Fruit fly (Drosophila melanogaster) whole organism, embryonic: ENCODE measurements around the gene CG32246.

Source experiments
- CG10654 ChIP-seq: fragments of 200-800 bp; sonication (Bioruptor generic); optimal IDR thresholded peaks from 2 replicates; lab custom pipeline; 2016; ENCODE audit warnings: missing biosample characterization, missing genetic modification characterization
- CG11456 ChIP-seq: fragments of 200-800 bp; sonication (Bioruptor generic); IDR thresholded peaks from 3 replicates; pipeline ENCODE4 v1.3.6; 2022; ENCODE audit warnings: missing biosample characterization, missing genetic modification characterization
- CG12104 ChIP-seq: fragments of 200-800 bp; sonication (Bioruptor generic); optimal IDR thresholded peaks from 3 replicates; lab custom pipeline; 2016; ENCODE audit warnings: missing biosample characterization, missing genetic modification characterization
- CG13123 ChIP-seq: fragments of 200-800 bp; sonication (Bioruptor generic); optimal IDR thresholded peaks from 2 replicates; lab custom pipeline; 2016; ENCODE audit warnings: missing biosample characterization, missing genetic modification characterization
- CG13287 ChIP-seq: fragments of 200-800 bp; sonication (Bioruptor generic); IDR thresholded peaks from 2 replicates; pipeline ENCODE4 v1.3.6; 2022; ENCODE audit warnings: missing biosample characterization, missing genetic modification characterization; ENCODE audit not compliant: partially characterized antibody
- CG14710 ChIP-seq: fragments of 200-800 bp; sonication (Bioruptor generic); optimal IDR thresholded peaks from 3 replicates; lab custom pipeline; 2019; ENCODE audit warnings: missing biosample characterization, mild to moderate bottlenecking, missing genetic modification characterization, moderate library complexity
- CG15514 ChIP-seq: fragments of 200-800 bp; sonication (Bioruptor generic); optimal IDR thresholded peaks from 3 replicates; lab custom pipeline; 2017; ENCODE audit warnings: missing biosample characterization, missing genetic modification characterization, mild to moderate bottlenecking, moderate library complexity, missing genetic modification reagents
- CG17186 ChIP-seq: fragments of 200-800 bp; sonication (Bioruptor generic); optimal IDR thresholded peaks from 3 replicates; lab custom pipeline; 2017; ENCODE audit warnings: missing biosample characterization, missing genetic modification reagents, missing genetic modification characterization
- CG17328 ChIP-seq: fragments of 200-800 bp; sonication (Bioruptor generic); IDR thresholded peaks from 2 replicates; pipeline ENCODE4 v1.3.6; 2022; ENCODE audit warnings: missing biosample characterization, missing genetic modification characterization
- CG18476 ChIP-seq: fragments of 200-800 bp; sonication (Bioruptor generic); optimal IDR thresholded peaks from 2 replicates; lab custom pipeline; 2016; ENCODE audit warnings: missing biosample characterization, mild to moderate bottlenecking, missing genetic modification characterization
- CG2712 ChIP-seq: fragments of 200-800 bp; optimal IDR thresholded peaks from 3 replicates; lab custom pipeline; 2019; ENCODE audit warnings: missing biosample characterization, mild to moderate bottlenecking, missing genetic modification characterization, moderate library complexity
- CG2875 ChIP-seq: fragments of 200-800 bp; sonication (Bioruptor generic); optimal IDR thresholded peaks from 2 replicates; lab custom pipeline; 2017; ENCODE audit warnings: missing biosample characterization, mild to moderate bottlenecking, missing genetic modification characterization, missing genetic modification reagents
- CG30403 ChIP-seq: fragments of 200-800 bp; sonication (Bioruptor generic); optimal IDR thresholded peaks from 3 replicates; lab custom pipeline; 2016; ENCODE audit warnings: missing biosample characterization, missing genetic modification characterization
- CG31224 ChIP-seq: fragments of 200-800 bp; sonication (Bioruptor generic); IDR thresholded peaks from 2 replicates; pipeline ENCODE4 v1.3.6; 2022; ENCODE audit warnings: missing biosample characterization, missing genetic modification characterization
- CG31441 ChIP-seq: fragments of 200-800 bp; sonication (Bioruptor generic); IDR thresholded peaks from 2 replicates; pipeline ENCODE4 v1.3.6; 2022; ENCODE audit warnings: missing biosample characterization, missing genetic modification characterization
- CG3281 ChIP-seq: fragments of 200-800 bp; sonication (Bioruptor generic); optimal IDR thresholded peaks from 3 replicates; lab custom pipeline; 2017; ENCODE audit warnings: missing biosample characterization, mild to moderate bottlenecking, missing genetic modification characterization
- CG3847 ChIP-seq: fragments of 200-800 bp; sonication (Bioruptor generic); IDR thresholded peaks from 2 replicates; pipeline ENCODE4 v1.3.6; 2022; ENCODE audit warnings: missing biosample characterization, missing genetic modification characterization
- CG43689 ChIP-seq: fragments of 200-800 bp; sonication (Bioruptor generic); IDR thresholded peaks from 2 replicates; pipeline ENCODE4 v1.3.6; 2022; ENCODE audit warnings: missing biosample characterization, missing genetic modification characterization
- CG6689 ChIP-seq: fragments of 200-800 bp; sonication (Bioruptor generic); IDR thresholded peaks from 2 replicates; pipeline ENCODE4 v1.3.6; 2022; ENCODE audit warnings: missing biosample characterization, missing genetic modification characterization
- CG7745 ChIP-seq: fragments of 200-800 bp; sonication (Bioruptor generic); optimal IDR thresholded peaks from 2 replicates; lab custom pipeline; 2018; ENCODE audit warnings: missing biosample characterization, mild to moderate bottlenecking, missing genetic modification characterization, moderate library complexity
- CG7839 ChIP-seq: fragments of 200-800 bp; sonication (Bioruptor generic); optimal IDR thresholded peaks from 3 replicates; lab custom pipeline; 2018; ENCODE audit warnings: missing biosample characterization, mild to moderate bottlenecking, missing genetic modification characterization, moderate library complexity
- CG8281 ChIP-seq: fragments of 200-800 bp; sonication (Bioruptor generic); optimal IDR thresholded peaks from 2 replicates; lab custom pipeline; 2018; ENCODE audit warnings: missing biosample characterization, mild to moderate bottlenecking, missing genetic modification characterization, moderate library complexity
- CG8359 ChIP-seq: fragments of 200-800 bp; sonication (Bioruptor generic); optimal IDR thresholded peaks from 2 replicates; lab custom pipeline; 2017; ENCODE audit warnings: missing biosample characterization, mild to moderate bottlenecking, missing genetic modification characterization, borderline replicate concordance
- Dip3 ChIP-seq: fragments of 200-800 bp; sonication (Bioruptor generic); optimal IDR thresholded peaks from 3 replicates; lab custom pipeline; 2016; ENCODE audit warnings: missing biosample characterization, missing genetic modification characterization
- Doc3 ChIP-seq: fragments of 200-800 bp; sonication (Bioruptor generic); IDR thresholded peaks from 3 replicates; pipeline ENCODE4 v1.3.6; 2022; ENCODE audit warnings: missing biosample characterization, missing genetic modification characterization; ENCODE audit not compliant: partially characterized antibody
- Elba2 ChIP-seq: fragments of 200-800 bp; sonication (Bioruptor generic); optimal IDR thresholded peaks from 3 replicates; lab custom pipeline; 2016; ENCODE audit warnings: missing biosample characterization, missing genetic modification characterization
- H2.0 ChIP-seq: fragments of 200-800 bp; sonication (Bioruptor generic); IDR thresholded peaks from 2 replicates; pipeline ENCODE4 v1.3.6; 2022; ENCODE audit warnings: missing biosample characterization, missing genetic modification characterization
- Hmr ChIP-seq: fragments of 200-800 bp; sonication (Bioruptor generic); optimal IDR thresholded peaks from 3 replicates; lab custom pipeline; 2017; ENCODE audit warnings: mild to moderate bottlenecking, missing biosample characterization, missing genetic modification reagents, missing genetic modification characterization
- Kr ChIP-seq: fragments of 200-800 bp; sonication (Bioruptor generic); optimal IDR thresholded peaks from 2 replicates; lab custom pipeline; 2017; ENCODE audit warnings: missing biosample characterization, mild to moderate bottlenecking, missing genetic modification characterization
- Nf-YB ChIP-seq: fragments of 200-800 bp; sonication (Bioruptor generic); optimal IDR thresholded peaks from 3 replicates; lab custom pipeline; 2019; ENCODE audit warnings: missing biosample characterization, mild to moderate bottlenecking, missing genetic modification characterization, moderate library complexity
- Poxn ChIP-seq: fragments of 200-800 bp; sonication (Bioruptor generic); IDR thresholded peaks from 2 replicates; pipeline ENCODE4 v1.3.6; 2022; ENCODE audit warnings: missing biosample characterization, missing genetic modification characterization
- ash1 ChIP-seq: fragments of 200-800 bp; sonication (Bioruptor generic); optimal IDR thresholded peaks from 2 replicates; lab custom pipeline; 2018; ENCODE audit warnings: missing biosample characterization, mild to moderate bottlenecking, missing genetic modification characterization
- croc ChIP-seq: fragments of 200-800 bp; sonication (Bioruptor generic); conservative IDR thresholded peaks from 3 replicates; pipeline ENCODE4 v1.3.6; 2022; ENCODE audit warnings: missing biosample characterization, missing genetic modification characterization
- crp ChIP-seq, 2 experiments: fragments of 200-800 bp; sonication (Bioruptor generic); optimal IDR thresholded peaks; 2 replicates in 1 of 2; 3 replicates in 1 of 2; lab custom pipeline; 2017; ENCODE audit warnings: missing biosample characterization in 2 of 2, missing genetic modification characterization in 2 of 2, mild to moderate bottlenecking in 1 of 2, moderate library complexity in 1 of 2
- dimm ChIP-seq: fragments of 200-800 bp; sonication (Bioruptor generic); IDR thresholded peaks from 2 replicates; pipeline ENCODE4 v1.3.6; 2022; ENCODE audit warnings: missing biosample characterization, missing genetic modification characterization
- exex ChIP-seq: fragments of 200-800 bp; sonication (Bioruptor generic); optimal IDR thresholded peaks from 4 replicates; lab custom pipeline; 2018; ENCODE audit warnings: missing biosample characterization, mild to moderate bottlenecking, missing genetic modification characterization, moderate library complexity
- gro ChIP-seq: fragments of 200-800 bp; sonication (Bioruptor generic); optimal IDR thresholded peaks from 2 replicates; lab custom pipeline; 2016; ENCODE audit warnings: missing biosample characterization, missing genetic modification characterization
- kay ChIP-seq: fragments of 200-800 bp; sonication (Bioruptor generic); optimal IDR thresholded peaks from 2 replicates; lab custom pipeline; 2016; ENCODE audit warnings: missing biosample characterization, missing genetic modification characterization
- lmd ChIP-seq: fragments of 200-800 bp; sonication (Bioruptor generic); IDR thresholded peaks from 2 replicates; pipeline ENCODE4 v1.3.6; 2022; ENCODE audit warnings: missing biosample characterization, missing genetic modification characterization
- mld ChIP-seq: fragments of 200-800 bp; sonication (Bioruptor generic); IDR thresholded peaks from 3 replicates; pipeline ENCODE4 v1.3.6; 2022; ENCODE audit warnings: missing biosample characterization, missing genetic modification characterization; ENCODE audit not compliant: partially characterized antibody
- org-1 ChIP-seq: fragments of 200-800 bp; sonication (Bioruptor generic); optimal IDR thresholded peaks from 2 replicates; lab custom pipeline; 2017; ENCODE audit warnings: missing biosample characterization, missing genetic modification characterization
- prd ChIP-seq, 3 experiments: fragments of >200 bp in 2 of 3; fragments of 200-800 bp in 1 of 3; sonication (Bioruptor generic) in 1 of 3; optimal IDR thresholded peaks in 2 of 3; IDR thresholded peaks in 1 of 3; 2 replicates in 2 of 3; 3 replicates in 1 of 3; pipeline versions ENCODE4 v1.3.6 to Lab custom; 2017 to 2022; ENCODE audit warnings: missing biosample characterization in 1 of 3, missing genetic modification characterization in 1 of 3
- ro ChIP-seq: fragments of 200-800 bp; sonication (Bioruptor generic); IDR thresholded peaks from 2 replicates; pipeline ENCODE4 v1.3.6; 2022; ENCODE audit warnings: missing biosample characterization, missing genetic modification characterization
- sens-2 ChIP-seq: fragments of 200-800 bp; sonication (Bioruptor generic); IDR thresholded peaks from 2 replicates; pipeline ENCODE4 v1.3.6; 2022; ENCODE audit warnings: missing biosample characterization, missing genetic modification characterization
- seq ChIP-seq: fragments of 200-800 bp; sonication (Bioruptor generic); IDR thresholded peaks from 2 replicates; pipeline ENCODE4 v1.3.6; 2022; ENCODE audit warnings: missing biosample characterization, missing genetic modification characterization
- stc ChIP-seq: fragments of 200-800 bp; sonication (Bioruptor generic); IDR thresholded peaks from 2 replicates; pipeline ENCODE4 v1.3.6; 2022; ENCODE audit warnings: missing biosample characterization, missing genetic modification characterization
- tin ChIP-seq: fragments of 200-800 bp; sonication (Bioruptor generic); optimal IDR thresholded peaks from 3 replicates; lab custom pipeline; 2016; ENCODE audit warnings: missing biosample characterization, missing genetic modification characterization
- tup ChIP-seq: fragments of 200-800 bp; sonication (Bioruptor generic); optimal IDR thresholded peaks from 2 replicates; lab custom pipeline; 2016; ENCODE audit warnings: missing biosample characterization, mild to moderate bottlenecking, missing genetic modification characterization, moderate library complexity

Gene CG32246

dm6 chr3L:4623870-4624269, 2.9 kb downstream of the CG32246 start (continued):
- TF ChIP-seq stc (GFP tag; lab: Robert Waterston, UW), result no peak
- 0 out of 2 replicates have a peak, but pooled peaks have one; percentile 28 for TF ChIP-seq sens-2
- TF ChIP-seq kay (GFP tag; lab: Kevin White, UChicago), result no peak
- TF ChIP-seq crp (GFP tag; optimal IDR thresholded peaks at IDR 0.05; lab: Kevin White, UChicago), result no peak
- TF ChIP-seq org-1 (GFP tag; lab: Kevin White, UChicago), result no peak
- no peak for TF ChIP-seq CG8359 (GFP tag; lab: Kevin White, UChicago)
- no peak for TF ChIP-seq Kr (GFP tag; lab: Kevin White, UChicago)
- no peak for TF ChIP-seq Poxn
- TF ChIP-seq CG7839 (tag; lab: Kevin White, UChicago), result peak; percentile 13
- no peak for TF ChIP-seq tup (GFP tag; lab: Kevin White, UChicago)
- TF ChIP-seq CG31441 (GFP tag; lab: Robert Waterston, UW), result 0 out of 2 replicates have a peak, but pooled peaks have one; percentile 23
- peak; percentile 48 for TF ChIP-seq CG2712 (tag; lab: Kevin White, UChicago)
- no peak for TF ChIP-seq mld (GFP tag; lab: Robert Waterston, UW)
- peak; percentile 11 for TF ChIP-seq CG30403 (GFP tag; lab: Kevin White, UChicago)
- no peak for TF ChIP-seq CG18476 (GFP tag; lab: Kevin White, UChicago)
- TF ChIP-seq CG14710, result peak; percentile 19
- TF ChIP-seq CG6689 (GFP tag; lab: Robert Waterston, UW), result no peak
- no peak for TF ChIP-seq CG17328 (GFP tag; lab: Robert Waterston, UW)
- TF ChIP-seq CG3281, result no peak

dm6 chr3L:4624371-4625154, 3.5 kb downstream of the CG32246 start:
- peak; percentile 49 for TF ChIP-seq Elba2 (GFP tag; lab: Kevin White, UChicago)
- peak; percentile 43 for TF ChIP-seq exex (tag; lab: Kevin White, UChicago)
- TF ChIP-seq dimm (GFP tag; lab: Robert Waterston, UW), result peak; percentile 45; the same call in 1 of the 2 replicates
- peak; percentile 74 for TF ChIP-seq H2.0
- TF ChIP-seq CG13287 (GFP tag; lab: Robert Waterston, UW), result no peak
- no peak for TF ChIP-seq Doc3 (GFP tag; lab: Robert Waterston, UW)
- TF ChIP-seq CG15514 (GFP tag; lab: Kevin White, UChicago), result peak; percentile 71
- peak; percentile 69; the same call in 1 of the 2 replicates for TF ChIP-seq ro (GFP tag; lab: Robert Waterston, UW)
- peak; percentile 78 for TF ChIP-seq CG8281 (tag; lab: Kevin White, UChicago)
- TF ChIP-seq CG10654 (GFP tag; lab: Kevin White, UChicago), result peak; percentile 82
- peak; percentile 76 for TF ChIP-seq Dip3
- TF ChIP-seq CG13123 (GFP tag; lab: Kevin White, UChicago), result peak; percentile 64
- TF ChIP-seq CG11456 (GFP tag; lab: Robert Waterston, UW), result peak; percentile 72
- TF ChIP-seq croc, result peak; percentile 86
- TF ChIP-seq Nf-YB (GFP tag; lab: Kevin White, UChicago), result peak; percentile 64
- peak; percentile 79 for TF ChIP-seq gro
- TF ChIP-seq CG12104 (GFP tag; lab: Kevin White, UChicago), result peak; percentile 87
- TF ChIP-seq CG31224, result peak; percentile 71
- peak; percentile 38 for TF ChIP-seq CG17186 (GFP tag; lab: Kevin White, UChicago)
- peak; percentile 76 for TF ChIP-seq Hmr (GFP tag; lab: Kevin White, UChicago)
- peak; percentile 38 for TF ChIP-seq ash1 (GFP tag; lab: Kevin White, UChicago)
- peak; percentile 77 for TF ChIP-seq CG3847 (GFP tag; lab: Robert Waterston, UW)
- peak; percentile 63 for TF ChIP-seq CG2875 (GFP tag; lab: Kevin White, UChicago)
- no peak for TF ChIP-seq CG7745 (tag; lab: Kevin White, UChicago)
- TF ChIP-seq CG43689 (GFP tag; lab: Robert Waterston, UW), result peak; percentile 74
- no peak for TF ChIP-seq prd (optimal IDR thresholded peaks at IDR 0.05; lab: Kevin White, UChicago)
- TF ChIP-seq prd (GFP tag; IDR thresholded peaks at IDR 0.05; lab: Robert Waterston, UW), result peak; percentile 86
- peak; percentile 82 for TF ChIP-seq seq (GFP tag; lab: Robert Waterston, UW)
- TF ChIP-seq tin (GFP tag; lab: Kevin White, UChicago), result peak; percentile 89
- peak; percentile 93 for TF ChIP-seq lmd (GFP tag; lab: Robert Waterston, UW)
